Worm (Caenorhabditis elegans) whole organism, L4 larva: Measurements from ENCODE around the gene ins-17.

Experiments
- F26F4.8 ChIP-seq: fragments of 200-800 bp; sonication (Bioruptor generic); conservative IDR thresholded peaks from 2 replicates; pipeline ENCODE4 v1.3.6; 2022; ENCODE audit warnings: missing genetic modification characterization, missing compliant biosample characterization
- F37D6.2 ChIP-seq: sonication (generic microtip); optimal IDR thresholded peaks from 2 replicates; lab custom pipeline; 2016; ENCODE audit warnings: mild to moderate bottlenecking, missing genetic modification characterization, missing compliant biosample characterization
- Y105C5A.15 ChIP-seq: fragments of 200-800 bp; sonication (Bioruptor generic); IDR thresholded peaks from 2 replicates; pipeline ENCODE4 v1.3.6; 2022; ENCODE audit warnings: missing genetic modification characterization, missing compliant biosample characterization
- Y75B8A.6 ChIP-seq: fragments of 200-800 bp; sonication (Bioruptor generic); IDR thresholded peaks from 2 replicates; pipeline ENCODE4 v1.3.6; 2022; ENCODE audit warnings: missing genetic modification reagents, missing genetic modification characterization, missing compliant biosample characterization
- ZK337.2 ChIP-seq: fragments of 200-800 bp; sonication (Bioruptor generic); IDR thresholded peaks from 2 replicates; pipeline ENCODE4 v1.3.6; 2022; ENCODE audit warnings: missing genetic modification reagents, missing genetic modification characterization, missing compliant biosample characterization
- ceh-20 ChIP-seq: fragments of 200-800 bp; sonication (Bioruptor generic); IDR thresholded peaks from 2 replicates; pipeline ENCODE4 v1.3.6; 2022; ENCODE audit warnings: missing genetic modification reagents, missing genetic modification characterization, missing compliant biosample characterization
- ceh-44 ChIP-seq: fragments of 200-800 bp; sonication (Bioruptor generic); IDR thresholded peaks from 2 replicates; pipeline ENCODE4 v1.3.6; 2022; ENCODE audit warnings: missing genetic modification reagents, missing genetic modification characterization, missing compliant biosample characterization
- ces-1 ChIP-seq: fragments of 150-350 bp; sonication (generic microtip); optimal IDR thresholded peaks from 4 replicates; lab custom pipeline; 2014; ENCODE audit warnings: missing biosample characterization, missing genetic modification reagents, missing genetic modification characterization
- cey-2 ChIP-seq: sonication (generic microtip); optimal IDR thresholded peaks from 3 replicates; lab custom pipeline; 2017; ENCODE audit warnings: missing genetic modification characterization, mild to moderate bottlenecking, missing compliant biosample characterization, antibody characterized with exemption, borderline replicate concordance; ENCODE audit not compliant: insufficient read depth
- daf-12 ChIP-seq: fragments of 150-350 bp; optimal IDR thresholded peaks from 2 replicates; lab custom pipeline; 2014; ENCODE audit warnings: missing biosample characterization, missing genetic modification reagents, missing genetic modification characterization
- daf-16 ChIP-seq, 3 experiments: sonication (generic microtip); optimal IDR thresholded peaks; 2 replicates each; lab custom pipeline; 2016 to 2017; ENCODE audit warnings: missing genetic modification characterization in 3 of 3, missing genetic modification reagents in 3 of 3, mild to moderate bottlenecking in 2 of 3, missing compliant biosample characterization in 2 of 3, missing biosample characterization in 1 of 3, moderate library complexity in 1 of 3
- daf-19 ChIP-seq: fragments of 200-800 bp; sonication (Bioruptor generic); conservative IDR thresholded peaks from 2 replicates; pipeline ENCODE4 v1.3.6; 2022; ENCODE audit warnings: missing genetic modification characterization, missing compliant biosample characterization
- dmd-6 ChIP-seq: fragments of 200-800 bp; sonication (Bioruptor generic); IDR thresholded peaks from 2 replicates; pipeline ENCODE4 v1.3.6; 2022; ENCODE audit warnings: missing genetic modification reagents, missing genetic modification characterization, missing compliant biosample characterization
- dmd-8 ChIP-seq: fragments of 200-800 bp; sonication (Bioruptor generic); IDR thresholded peaks from 2 replicates; pipeline ENCODE4 v1.3.6; 2022; ENCODE audit warnings: missing genetic modification characterization, missing compliant biosample characterization
- dpl-1 ChIP-seq: fragments of 150-350 bp; optimal IDR thresholded peaks from 2 replicates; lab custom pipeline; 2014; ENCODE audit warnings: missing biosample characterization, missing genetic modification reagents, missing genetic modification characterization
- dve-1 ChIP-seq: sonication (generic microtip); optimal IDR thresholded peaks from 2 replicates; lab custom pipeline; 2017; ENCODE audit warnings: antibody characterized with exemption, mild to moderate bottlenecking, missing genetic modification characterization, missing compliant biosample characterization; ENCODE audit not compliant: insufficient read depth
- egl-27 ChIP-seq: sonication (generic microtip); optimal IDR thresholded peaks from 3 replicates; lab custom pipeline; 2017; ENCODE audit warnings: missing biosample characterization, missing genetic modification reagents, missing genetic modification characterization
- hlh-30 ChIP-seq: sonication (generic microtip); optimal IDR thresholded peaks from 2 replicates; lab custom pipeline; 2017; ENCODE audit warnings: antibody characterized with exemption, mild to moderate bottlenecking, missing genetic modification characterization, missing compliant biosample characterization; ENCODE audit not compliant: insufficient read depth
- jun-1 ChIP-seq: fragments of 150-350 bp; optimal IDR thresholded peaks from 2 replicates; lab custom pipeline; 2014; ENCODE audit warnings: missing biosample characterization, missing genetic modification reagents, missing genetic modification characterization
- lin-38 ChIP-seq: fragments of 200-800 bp; sonication (Bioruptor generic); IDR thresholded peaks from 2 replicates; pipeline ENCODE4 v1.3.6; 2022; ENCODE audit warnings: missing genetic modification reagents, missing genetic modification characterization, missing compliant biosample characterization
- lin-39 ChIP-seq: fragments of 150-350 bp; optimal IDR thresholded peaks from 2 replicates; lab custom pipeline; 2014; ENCODE audit warnings: missing biosample characterization, missing genetic modification reagents, missing genetic modification characterization
- lsy-2 ChIP-seq, 2 experiments: fragments of 150-350 bp in 1 of 2; sonication (generic microtip) in 1 of 2; optimal IDR thresholded peaks; 2 replicates each; lab custom pipeline; 2014 to 2017; ENCODE audit warnings: missing biosample characterization in 2 of 2, missing genetic modification characterization in 2 of 2
- madf-9 ChIP-seq: fragments of 200-800 bp; sonication (Bioruptor generic); conservative IDR thresholded peaks from 2 replicates; pipeline ENCODE4 v1.3.6; 2022; ENCODE audit warnings: missing genetic modification reagents, missing genetic modification characterization, missing compliant biosample characterization
- mdl-1 ChIP-seq, 2 experiments: fragments of 150-350 bp in 1 of 2; sonication (generic microtip) in 1 of 2; optimal IDR thresholded peaks; 2 replicates each; lab custom pipeline; 2014 to 2017; ENCODE audit warnings: missing biosample characterization in 2 of 2, missing genetic modification characterization in 2 of 2
- mep-1 ChIP-seq: fragments of 150-350 bp; sonication (generic microtip); optimal IDR thresholded peaks from 3 replicates; lab custom pipeline; 2014; ENCODE audit warnings: missing biosample characterization, missing genetic modification characterization
- mes-2 ChIP-seq: sonication (generic microtip); optimal IDR thresholded peaks from 2 replicates; lab custom pipeline; 2016; ENCODE audit warnings: missing genotype, mild to moderate bottlenecking, missing genetic modification characterization, missing compliant biosample characterization; ENCODE audit not compliant: poor library complexity, severe bottlenecking
- mxl-2 ChIP-seq: fragments of 200-800 bp; sonication (Bioruptor generic); conservative IDR thresholded peaks from 2 replicates; pipeline ENCODE4 v1.3.6; 2022; ENCODE audit warnings: missing genetic modification reagents, missing genetic modification characterization, missing compliant biosample characterization
- mxl-3 ChIP-seq: fragments of 200-800 bp; sonication (Bioruptor generic); optimal IDR thresholded peaks from 2 replicates; lab custom pipeline; 2018; ENCODE audit warnings: mild to moderate bottlenecking, missing genetic modification characterization, missing compliant biosample characterization
- nhr-10 ChIP-seq: fragments of 150-350 bp; optimal IDR thresholded peaks from 2 replicates; lab custom pipeline; 2014; ENCODE audit warnings: missing biosample characterization, missing genetic modification characterization
- nhr-102 ChIP-seq: sonication (generic microtip); optimal IDR thresholded peaks from 2 replicates; lab custom pipeline; 2016; ENCODE audit warnings: mild to moderate bottlenecking, missing genetic modification characterization, moderate library complexity, missing compliant biosample characterization
- nhr-111 ChIP-seq: fragments of 200-800 bp; sonication (Bioruptor generic); optimal IDR thresholded peaks from 2 replicates; lab custom pipeline; 2018; ENCODE audit warnings: mild to moderate bottlenecking, missing genetic modification characterization, missing compliant biosample characterization
- nhr-42 ChIP-seq: fragments of 200-800 bp; sonication (Bioruptor generic); IDR thresholded peaks from 2 replicates; pipeline ENCODE4 v1.3.6; 2022; ENCODE audit warnings: missing genetic modification characterization, missing compliant biosample characterization
- nhr-48 ChIP-seq: sonication (generic microtip); optimal IDR thresholded peaks from 2 replicates; lab custom pipeline; 2016; ENCODE audit warnings: mild to moderate bottlenecking, missing genetic modification characterization, missing compliant biosample characterization
- pha-4 ChIP-seq, 2 experiments: fragments of 150-350 bp in 1 of 2; fragments of 200-800 bp in 1 of 2; sonication (Bioruptor generic) in 1 of 2; IDR thresholded peaks in 1 of 2; optimal IDR thresholded peaks in 1 of 2; 2 replicates each; pipeline versions ENCODE4 v1.3.6 to Lab custom; 2014 to 2022; ENCODE audit warnings: missing genetic modification characterization in 2 of 2, missing genetic modification reagents in 2 of 2, missing biosample characterization in 1 of 2, missing compliant biosample characterization in 1 of 2
- set-16 ChIP-seq: fragments of 200-800 bp; sonication (Bioruptor generic); IDR thresholded peaks from 2 replicates; pipeline ENCODE4 v1.3.6; 2022; ENCODE audit warnings: missing genetic modification reagents, missing genetic modification characterization, missing compliant biosample characterization
- snpc-1.2 ChIP-seq: fragments of 200-800 bp; sonication (Bioruptor generic); IDR thresholded peaks from 2 replicates; pipeline ENCODE4 v1.3.6; 2022; ENCODE audit warnings: missing genetic modification reagents, missing genetic modification characterization, missing compliant biosample characterization
- snpc-4 ChIP-seq: fragments of 150-350 bp; optimal IDR thresholded peaks from 2 replicates; lab custom pipeline; 2014; ENCODE audit warnings: missing biosample characterization, missing genetic modification characterization
- spr-1 ChIP-seq: sonication (generic microtip); optimal IDR thresholded peaks from 2 replicates; lab custom pipeline; 2016; ENCODE audit warnings: mild to moderate bottlenecking, missing genetic modification characterization, missing compliant biosample characterization
- tra-1 ChIP-seq: fragments of 200-800 bp; sonication (Bioruptor generic); IDR thresholded peaks from 2 replicates; pipeline ENCODE4 v1.3.6; 2022; ENCODE audit warnings: missing genetic modification reagents, missing genetic modification characterization, missing compliant biosample characterization
- unc-39 ChIP-seq: sonication (generic microtip); optimal IDR thresholded peaks from 2 replicates; lab custom pipeline; 2017; ENCODE audit warnings: missing biosample characterization, missing genetic modification characterization
- unc-62 ChIP-seq, 3 experiments: fragments of 150-350 bp in 1 of 3; sonication (generic microtip); optimal IDR thresholded peaks in 2 of 3; peaks in 1 of 3; 1 replicate in 1 of 3; 2 replicates in 2 of 3; lab custom pipeline; 2014 to 2017; ENCODE audit warnings: missing biosample characterization in 3 of 3, missing genetic modification characterization in 3 of 3, missing genetic modification reagents in 3 of 3, missing genotype in 1 of 3
- zfp-2 ChIP-seq: sonication (generic microtip); optimal IDR thresholded peaks from 2 replicates; lab custom pipeline; 2016; ENCODE audit warnings: mild to moderate bottlenecking, missing genetic modification characterization, missing compliant biosample characterization
- zfp-3 ChIP-seq: fragments of 200-800 bp; sonication (Bioruptor generic); conservative IDR thresholded peaks from 2 replicates; pipeline ENCODE4 v1.3.6; 2022; ENCODE audit warnings: missing genetic modification reagents, missing genetic modification characterization, missing compliant biosample characterization
- zip-2 ChIP-seq: fragments of 150-350 bp; optimal IDR thresholded peaks from 2 replicates; lab custom pipeline; 2014; ENCODE audit warnings: missing biosample characterization, missing genetic modification characterization
- ztf-7 ChIP-seq: fragments of 150-350 bp; optimal IDR thresholded peaks from 2 replicates; lab custom pipeline; 2014; ENCODE audit warnings: missing biosample characterization, missing genetic modification characterization

Gene ins-17

ce11 chrIII:4476313-4476712 is 1.1 kb downstream of the ins-17 start:
- TF ChIP-seq pha-4 (GFP tag; IDR thresholded peaks at IDR 0.05; lab: Robert Waterston, UW) (no peak), pha-4 (tag; optimal IDR thresholded peaks at IDR 0.05; lab: Kevin White, UChicago) (no peak), nhr-102 (no peak), ces-1 (GFP tag; lab: Kevin White, UChicago) (no peak), nhr-48 (tag; lab: Kevin White, UChicago) (no peak), Y105C5A.15 (GFP tag; lab: Robert Waterston, UW) (no peak), dmd-8 (GFP tag; lab: Robert Waterston, UW) (0 out of 2 replicates have a peak, but pooled peaks have one; percentile 27), dpl-1 (GFP tag; lab: Kevin White, UChicago) (no peak), unc-62 (GFP tag; optimal IDR thresholded peaks at IDR 0.05 in 1 of 2; lab: Kevin White, UChicago) (peak in 1 of 2 experiments; percentile 95), unc-62 (tag; optimal IDR thresholded peaks at IDR 0.05; lab: Kevin White, UChicago) (no peak), ceh-20 (GFP tag; lab: Robert Waterston, UW) (no peak)

- peak; percentile 97 for TF ChIP-seq spr-1 (tag; lab: Kevin White, UChicago)
- peak; percentile 96 for TF ChIP-seq ceh-20 (GFP tag; lab: Robert Waterston, UW)
- TF ChIP-seq mxl-3 (GFP tag; lab: Kevin White, UChicago) = peak; percentile 96
- peak; percentile 100 for TF ChIP-seq lsy-2 (tag; optimal IDR thresholded peaks at IDR 0.05; lab: Kevin White, UChicago)
- peak; percentile 94 for TF ChIP-seq daf-19 (GFP tag; lab: Robert Waterston, UW)
- TF ChIP-seq Y105C5A.15 (GFP tag; lab: Robert Waterston, UW) = peak; percentile 88
- peak; percentile 57 for TF ChIP-seq snpc-4 (tag; lab: Kevin White, UChicago)
- TF ChIP-seq zfp-3 (GFP tag; lab: Robert Waterston, UW) = peak; percentile 97
- peak; percentile 97 for TF ChIP-seq nhr-42
- peak; percentile 91 for TF ChIP-seq nhr-10 (tag; lab: Kevin White, UChicago)
- TF ChIP-seq mes-2 (tag; lab: Kevin White, UChicago) = peak; percentile 99
- TF ChIP-seq cey-2 (tag; lab: Kevin White, UChicago) = no peak
- TF ChIP-seq ceh-44 (GFP tag; lab: Robert Waterston, UW) = peak; percentile 72
- peak; percentile 90 for TF ChIP-seq zip-2
- peak; percentile 56 to 95 for TF ChIP-seq daf-16 (GFP tag; optimal IDR thresholded peaks at IDR 0.05; lab: Kevin White, UChicago)
- TF ChIP-seq daf-16 (tag; optimal IDR thresholded peaks at IDR 0.05; lab: Kevin White, UChicago) = peak; percentile 58
- TF ChIP-seq hlh-30 (tag; lab: Kevin White, UChicago) = peak; percentile 99
- no peak for TF ChIP-seq egl-27 (tag; lab: Kevin White, UChicago)
- peak; percentile 93 to 96 for TF ChIP-seq mdl-1 (tag; optimal IDR thresholded peaks at IDR 0.05; lab: Kevin White, UChicago)
- peak; percentile 65 for TF ChIP-seq nhr-111
- peak; percentile 96 for TF ChIP-seq jun-1
- peak; percentile 97 for TF ChIP-seq madf-9 (GFP tag; lab: Robert Waterston, UW)
- TF ChIP-seq mep-1 (tag; lab: Kevin White, UChicago) = peak; percentile 99
- peak; percentile 100 for TF ChIP-seq dmd-6 (GFP tag; lab: Robert Waterston, UW)
- peak; percentile 94 for TF ChIP-seq ztf-7 (tag; lab: Kevin White, UChicago)
- TF ChIP-seq F26F4.8 = no peak
- peak; percentile 99 for TF ChIP-seq dve-1 (tag; lab: Kevin White, UChicago)
- TF ChIP-seq F37D6.2 (tag; lab: Kevin White, UChicago) = peak; percentile 96
- TF ChIP-seq zfp-2 (tag; lab: Kevin White, UChicago) = peak; percentile 89
- peak; percentile 96 for TF ChIP-seq nhr-48 (tag; lab: Kevin White, UChicago)
- no peak for TF ChIP-seq unc-39 (tag; lab: Kevin White, UChicago)
- peak; percentile 90 for TF ChIP-seq Y75B8A.6
- peak; percentile 95 for TF ChIP-seq lin-38
- TF ChIP-seq ZK337.2 (GFP tag; lab: Robert Waterston, UW) = peak; percentile 87
- peak; percentile 98 for TF ChIP-seq nhr-102
- peak; percentile 77 for TF ChIP-seq mxl-2 (GFP tag; lab: Robert Waterston, UW)
- no peak for TF ChIP-seq lin-39 (tag; lab: Kevin White, UChicago)
- peak; percentile 82 for TF ChIP-seq snpc-1.2
- TF ChIP-seq tra-1 (GFP tag; lab: Robert Waterston, UW) = peak; percentile 99
- 0 out of 2 replicates have a peak, but pooled peaks have one; percentile 34 for TF ChIP-seq set-16 (GFP tag; lab: Robert Waterston, UW)
- no peak for TF ChIP-seq daf-12 (tag; lab: Kevin White, UChicago)
Observed at ce11 chrIII:4475428-4475968, 1.9 kb downstream of the ins-17 start, which contains the start of gene rps-1. rps-1 (plus strand) TSS chrIII:4475918.
